Worm (Caenorhabditis elegans): ENCODE measurements around the gene str-187.
A peak's percentile ranks its signal among the peaks of the same experiment; 100 is the strongest.

The str-187 gene

DNA sequence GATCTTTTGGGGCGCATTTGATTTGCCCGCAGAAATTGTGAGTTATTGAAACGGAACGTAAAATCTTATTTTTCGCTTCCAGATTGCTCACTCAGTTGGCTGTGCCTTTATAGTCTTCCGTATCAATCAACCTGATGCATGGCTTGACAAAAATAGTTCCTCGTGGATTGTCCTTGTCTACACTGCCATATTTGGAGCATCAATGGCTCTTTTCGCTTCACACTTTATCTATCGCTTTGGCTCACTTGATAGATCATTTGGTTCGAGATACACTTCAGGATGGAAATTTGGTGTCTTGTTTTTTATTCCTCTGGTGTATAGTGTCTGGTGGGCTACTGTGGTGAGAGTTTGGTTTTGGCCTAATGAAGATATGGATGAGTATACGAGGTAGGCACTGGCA is 337 bp downstream of the str-187 start:
- no peak for TF ChIP-seq ztf-23 (GFP tag; IDR thresholded peaks at IDR 0.05)
- TF ChIP-seq T22C8.4 (GFP tag; IDR thresholded peaks at IDR 0.05), result no peak
- TF ChIP-seq tab-1 (GFP tag; IDR thresholded peaks at IDR 0.05), result no peak
- no peak for TF ChIP-seq ztf-29 (GFP tag; IDR thresholded peaks at IDR 0.05)
- no peak for TF ChIP-seq ref-1 (GFP tag; conservative IDR thresholded peaks at IDR 0.05)
- no peak for TF ChIP-seq med-1 (GFP tag; optimal IDR thresholded peaks at IDR 0.05; ENCODE audit: insufficient read depth)
- TF ChIP-seq klf-2 (GFP tag; conservative IDR thresholded peaks at IDR 0.05), result no peak
- no peak for TF ChIP-seq cog-1 (tag; optimal IDR thresholded peaks at IDR 0.05)
- TF ChIP-seq flt-1 (GFP tag; IDR thresholded peaks at IDR 0.05), result no peak

DNA sequence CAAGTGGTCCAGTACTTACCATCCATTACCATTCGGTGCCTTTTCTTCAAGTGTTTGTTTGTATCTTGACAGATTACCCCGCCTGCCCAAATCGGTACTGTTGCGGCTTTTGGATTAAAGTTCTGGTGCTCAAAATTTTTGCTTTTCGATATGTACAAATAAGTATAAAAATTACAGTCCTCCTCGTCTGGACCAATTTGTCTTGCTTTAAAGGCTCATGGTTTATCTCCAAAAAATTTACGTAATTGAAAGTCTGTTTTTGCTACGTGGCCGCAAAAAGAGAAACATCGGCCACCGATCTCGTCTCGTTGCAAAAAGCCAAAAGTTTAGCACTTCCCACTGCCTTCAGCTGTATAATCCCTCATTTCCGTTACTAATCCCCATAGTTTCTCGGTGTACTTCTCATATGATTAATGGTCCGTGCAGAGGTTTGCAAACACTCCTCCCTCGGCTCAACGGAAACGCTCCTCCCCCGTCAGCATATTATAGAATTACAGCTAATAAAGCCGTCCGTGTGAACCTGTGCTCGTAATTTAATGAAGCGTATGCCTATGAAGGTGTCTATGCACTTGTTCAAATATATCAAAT is 2.0 kb downstream of the str-187 start:
- TF ChIP-seq med-1 (GFP tag; optimal IDR thresholded peaks at IDR 0.05; ENCODE audit: insufficient read depth) (no peak), klf-2 (GFP tag; conservative IDR thresholded peaks at IDR 0.05) (no peak), flt-1 (GFP tag; IDR thresholded peaks at IDR 0.05) (no peak), tab-1 (GFP tag; IDR thresholded peaks at IDR 0.05) (no peak), ref-1 (GFP tag; conservative IDR thresholded peaks at IDR 0.05) (no peak), T22C8.4 (GFP tag; IDR thresholded peaks at IDR 0.05) (no peak), ztf-29 (GFP tag; IDR thresholded peaks at IDR 0.05) (no peak), ztf-23 (GFP tag; IDR thresholded peaks at IDR 0.05) (no peak), cog-1 (tag; optimal IDR thresholded peaks at IDR 0.05) (no peak)

DNA sequence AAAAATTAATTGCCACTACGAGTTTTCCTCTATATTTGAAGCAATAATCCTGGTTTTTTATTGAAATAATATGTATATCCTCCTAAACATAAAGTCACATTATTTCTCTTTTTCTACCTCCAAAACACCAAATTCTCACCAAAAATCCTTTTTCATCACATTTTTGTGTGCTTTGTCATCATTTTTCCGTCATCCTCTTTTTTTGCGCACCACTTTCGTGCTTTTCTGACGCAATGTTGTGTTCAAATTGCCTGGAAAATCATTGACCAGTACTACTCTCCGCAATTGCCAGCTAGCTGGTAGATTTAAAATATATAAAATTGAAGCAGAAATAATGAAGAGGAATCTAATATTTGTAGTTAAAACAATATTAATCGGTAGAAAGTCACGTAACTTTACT is 2.7 kb downstream of the str-187 start:
- TF ChIP-seq med-1 (GFP tag; optimal IDR thresholded peaks at IDR 0.05; ENCODE audit: insufficient read depth), result no peak
- no peak for TF ChIP-seq T22C8.4 (GFP tag; IDR thresholded peaks at IDR 0.05)
- TF ChIP-seq ref-1 (GFP tag; conservative IDR thresholded peaks at IDR 0.05), result no peak
- TF ChIP-seq cog-1 (tag; optimal IDR thresholded peaks at IDR 0.05), result no peak
- no peak for TF ChIP-seq ztf-23 (GFP tag; IDR thresholded peaks at IDR 0.05)
- TF ChIP-seq ztf-29 (GFP tag; IDR thresholded peaks at IDR 0.05), result no peak
- no peak for TF ChIP-seq klf-2 (GFP tag; conservative IDR thresholded peaks at IDR 0.05)
- TF ChIP-seq flt-1 (GFP tag; IDR thresholded peaks at IDR 0.05), result no peak
- no peak for TF ChIP-seq tab-1 (GFP tag; IDR thresholded peaks at IDR 0.05)

DNA sequence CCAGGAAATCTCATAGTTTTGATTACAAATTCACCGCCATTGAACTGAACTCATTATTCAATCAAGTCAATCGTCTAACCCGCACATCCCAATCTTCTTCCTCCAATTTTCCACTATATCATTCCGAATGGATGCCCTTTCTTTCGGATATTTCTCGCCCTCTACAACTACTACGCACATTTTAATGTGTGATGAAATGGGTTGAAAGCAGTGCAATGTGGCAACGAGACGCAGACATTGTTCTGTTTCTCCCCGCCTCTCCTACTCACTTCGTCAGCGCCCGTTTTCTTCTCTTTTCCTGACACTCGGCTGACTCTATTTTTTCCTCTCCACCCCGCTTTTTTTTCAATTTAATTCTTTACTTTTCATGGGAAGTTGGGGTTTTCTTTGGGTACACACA is 3.2 kb downstream of the str-187 start:
- TF ChIP-seq cog-1 (tag; optimal IDR thresholded peaks at IDR 0.05), result peak; percentile 51
- 0 out of 2 replicates have a peak, but pooled peaks have one; percentile 61 for TF ChIP-seq ztf-23 (GFP tag; IDR thresholded peaks at IDR 0.05)
- no peak for TF ChIP-seq ref-1 (GFP tag; conservative IDR thresholded peaks at IDR 0.05)
- no peak for TF ChIP-seq med-1 (GFP tag; optimal IDR thresholded peaks at IDR 0.05; ENCODE audit: insufficient read depth)
- TF ChIP-seq flt-1 (GFP tag; IDR thresholded peaks at IDR 0.05), result no peak
- TF ChIP-seq tab-1 (GFP tag; IDR thresholded peaks at IDR 0.05), result no peak

DNA sequence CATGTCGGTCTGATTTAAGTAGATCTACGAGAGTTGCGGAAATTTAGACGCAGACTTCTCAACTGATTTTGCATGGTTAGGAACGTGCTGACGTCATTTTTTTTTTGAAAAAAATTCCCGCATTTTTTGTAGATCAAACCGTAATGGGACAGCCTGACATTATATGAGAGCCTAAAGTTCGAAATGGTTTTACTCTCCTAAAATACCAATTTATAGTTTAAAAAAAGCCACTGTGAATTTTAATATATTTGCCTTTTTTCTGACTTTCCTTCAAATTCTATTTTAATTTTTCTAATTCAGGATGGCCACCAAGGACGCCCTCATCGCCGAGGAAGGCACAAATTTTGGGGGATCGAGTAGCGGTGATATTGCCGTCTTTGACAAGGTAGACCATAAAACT is 3.7 kb downstream of the str-187 start, which contains the start of gene atgp-1:
TSS of gene atgp-1 (plus strand) at position 301 of the 400 bp plus-strand sequence.
- TF ChIP-seq flt-1 (GFP tag; IDR thresholded peaks at IDR 0.05), result no peak
- TF ChIP-seq med-1 (GFP tag; optimal IDR thresholded peaks at IDR 0.05; ENCODE audit: insufficient read depth), result no peak
- no peak for TF ChIP-seq ztf-23 (GFP tag; IDR thresholded peaks at IDR 0.05)
- no peak for TF ChIP-seq tab-1 (GFP tag; IDR thresholded peaks at IDR 0.05)
- no peak for TF ChIP-seq ztf-29 (GFP tag; IDR thresholded peaks at IDR 0.05)
- TF ChIP-seq T22C8.4 (GFP tag; IDR thresholded peaks at IDR 0.05), result no peak
- no peak for TF ChIP-seq cog-1 (tag; optimal IDR thresholded peaks at IDR 0.05)
- no peak for TF ChIP-seq ref-1 (GFP tag; conservative IDR thresholded peaks at IDR 0.05)
- no peak for TF ChIP-seq klf-2 (GFP tag; conservative IDR thresholded peaks at IDR 0.05)

DNA sequence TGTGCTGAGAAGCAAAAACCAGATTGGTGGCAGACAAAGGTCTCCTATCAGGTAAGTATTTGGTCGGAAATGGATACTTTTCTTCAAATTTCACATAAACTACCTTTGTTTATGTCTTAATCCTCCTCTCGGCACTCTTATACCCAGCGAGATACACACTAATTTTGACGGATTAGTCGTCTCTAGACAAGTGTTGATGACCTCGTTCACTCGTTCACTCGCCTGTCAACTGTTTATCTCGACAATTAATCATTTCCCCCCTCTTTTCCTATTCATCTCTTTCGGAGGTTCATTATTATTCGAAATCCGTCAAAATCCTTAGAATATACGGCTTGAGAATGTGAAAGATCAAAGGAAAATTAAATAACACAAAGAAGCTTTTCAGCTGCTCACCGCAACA is 4.3 kb downstream of the str-187 start:
- TF ChIP-seq ref-1 (GFP tag; conservative IDR thresholded peaks at IDR 0.05) (no peak), ztf-23 (GFP tag; IDR thresholded peaks at IDR 0.05) (no peak), tab-1 (GFP tag; IDR thresholded peaks at IDR 0.05) (no peak), cog-1 (tag; optimal IDR thresholded peaks at IDR 0.05) (peak; percentile 22), ztf-29 (GFP tag; IDR thresholded peaks at IDR 0.05) (no peak), flt-1 (GFP tag; IDR thresholded peaks at IDR 0.05) (no peak), T22C8.4 (GFP tag; IDR thresholded peaks at IDR 0.05) (no peak)

DNA sequence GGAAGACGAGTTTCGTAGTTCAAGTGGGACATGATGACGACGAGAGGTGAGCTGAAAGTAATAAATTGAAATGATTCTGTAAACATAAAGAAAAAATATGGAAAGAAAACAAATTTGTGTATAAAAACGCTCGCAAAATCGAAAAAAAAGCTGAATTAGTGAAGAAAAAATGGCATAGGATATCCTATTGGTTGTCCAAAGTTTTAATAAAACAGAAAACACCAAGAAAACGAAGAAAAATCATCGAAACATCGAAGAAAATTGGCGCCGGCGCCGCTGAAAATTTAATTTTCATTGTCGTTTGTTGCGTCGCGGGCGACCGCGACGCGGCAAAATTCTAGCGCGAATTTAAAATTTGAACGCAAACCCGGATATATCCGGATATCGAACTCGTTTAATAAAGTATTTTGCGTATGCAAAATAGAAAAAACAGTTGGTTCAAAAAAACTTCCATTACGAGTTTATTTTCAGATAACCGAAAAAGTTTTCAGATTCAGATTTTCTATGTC is 8.3 kb downstream of the str-187 start, which contains the start of gene gln-5:
TSS of gene gln-5 (minus strand) at position 51 of the 509 bp plus-strand sequence.
- TF ChIP-seq ztf-29 (GFP tag; IDR thresholded peaks at IDR 0.05), result no peak
- TF ChIP-seq tab-1 (GFP tag; IDR thresholded peaks at IDR 0.05), result no peak
- TF ChIP-seq ztf-23 (GFP tag; IDR thresholded peaks at IDR 0.05), result no peak
- TF ChIP-seq klf-2 (GFP tag; conservative IDR thresholded peaks at IDR 0.05), result no peak
- TF ChIP-seq flt-1 (GFP tag; IDR thresholded peaks at IDR 0.05), result no peak
- TF ChIP-seq cog-1 (tag; optimal IDR thresholded peaks at IDR 0.05), result no peak
- no peak for TF ChIP-seq T22C8.4 (GFP tag; IDR thresholded peaks at IDR 0.05)
- no peak for TF ChIP-seq med-1 (GFP tag; optimal IDR thresholded peaks at IDR 0.05; ENCODE audit: insufficient read depth)
- TF ChIP-seq ref-1 (GFP tag; conservative IDR thresholded peaks at IDR 0.05), result no peak

DNA sequence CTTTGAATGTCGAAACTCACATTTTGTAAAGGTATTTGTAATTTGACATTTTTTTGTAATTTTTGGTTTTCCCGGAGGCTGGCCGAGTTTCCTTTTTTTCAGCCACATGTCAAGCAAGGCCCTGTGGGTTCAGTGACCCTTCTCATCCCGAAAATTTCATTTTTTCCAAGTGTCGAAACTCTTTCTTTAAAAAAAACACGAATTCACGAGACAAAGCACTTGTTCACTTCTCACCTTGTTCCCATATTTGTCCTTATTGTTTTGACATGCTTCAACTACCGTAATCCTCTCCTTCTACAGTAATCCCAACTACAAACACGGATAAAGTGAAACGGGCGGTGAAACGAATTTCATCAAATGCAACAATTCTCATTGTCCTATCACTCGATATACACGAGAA is 9.9 kb downstream of the str-187 start, which contains the start of gene lhfp-4:
TSS of gene lhfp-4 (plus strand) at position 301 of the 400 bp plus-strand sequence.
- no peak for TF ChIP-seq ztf-29 (GFP tag; IDR thresholded peaks at IDR 0.05)
- no peak for TF ChIP-seq flt-1 (GFP tag; IDR thresholded peaks at IDR 0.05)
- TF ChIP-seq ztf-23 (GFP tag; IDR thresholded peaks at IDR 0.05), result no peak
- no peak for TF ChIP-seq T22C8.4 (GFP tag; IDR thresholded peaks at IDR 0.05)
- TF ChIP-seq tab-1 (GFP tag; IDR thresholded peaks at IDR 0.05), result no peak
- no peak for TF ChIP-seq med-1 (GFP tag; optimal IDR thresholded peaks at IDR 0.05; ENCODE audit: insufficient read depth)
- TF ChIP-seq cog-1 (tag; optimal IDR thresholded peaks at IDR 0.05), result no peak
- no peak for TF ChIP-seq klf-2 (GFP tag; conservative IDR thresholded peaks at IDR 0.05)
- no peak for TF ChIP-seq ref-1 (GFP tag; conservative IDR thresholded peaks at IDR 0.05)

DNA sequence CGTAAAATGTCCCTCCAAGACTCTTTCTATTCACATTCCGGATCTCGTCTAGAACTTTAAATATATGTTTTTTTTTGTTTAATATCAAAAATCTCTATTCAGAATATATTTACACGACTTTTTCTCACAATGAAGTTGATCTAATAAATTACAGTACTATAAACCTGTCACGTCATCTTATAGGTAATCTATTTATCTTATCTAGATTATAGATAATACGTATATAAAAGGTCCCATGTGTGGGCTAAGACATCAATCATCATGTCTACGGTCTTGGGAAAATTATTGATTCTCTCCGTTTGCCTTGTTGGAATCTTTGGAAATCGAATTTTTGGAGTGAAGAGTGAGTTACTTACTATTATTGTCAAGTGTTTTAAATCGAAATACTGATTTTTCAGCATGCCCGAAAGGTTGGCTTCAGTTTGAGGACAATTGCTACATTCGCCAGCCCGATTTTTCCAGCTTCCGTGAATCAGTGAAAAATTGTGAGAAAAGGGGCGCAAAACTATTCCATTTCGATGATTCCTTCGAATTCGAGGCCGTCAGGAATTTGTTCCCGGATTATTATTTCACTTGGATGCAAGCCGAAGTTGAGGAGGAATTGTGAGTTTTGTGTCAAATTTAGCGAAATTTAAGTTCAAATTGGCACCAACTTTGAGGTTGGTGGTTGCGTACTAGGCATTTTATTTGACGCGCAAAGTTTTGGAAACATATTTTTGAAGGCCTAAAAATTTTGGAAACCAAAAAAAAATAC is 11.5 kb downstream of the str-187 start, which contains the start of gene clec-196:
TSS of gene clec-196 (plus strand) at position 252 of the 754 bp plus-strand sequence.
- TF ChIP-seq ref-1 (GFP tag; conservative IDR thresholded peaks at IDR 0.05) (no peak), med-1 (GFP tag; optimal IDR thresholded peaks at IDR 0.05; ENCODE audit: insufficient read depth) (no peak), cog-1 (tag; optimal IDR thresholded peaks at IDR 0.05) (no peak), ztf-23 (GFP tag; IDR thresholded peaks at IDR 0.05) (no peak), T22C8.4 (GFP tag; IDR thresholded peaks at IDR 0.05) (no peak), klf-2 (GFP tag; conservative IDR thresholded peaks at IDR 0.05) (no peak), ztf-29 (GFP tag; IDR thresholded peaks at IDR 0.05) (no peak), flt-1 (GFP tag; IDR thresholded peaks at IDR 0.05) (no peak), tab-1 (GFP tag; IDR thresholded peaks at IDR 0.05) (no peak)

Data from whole organism, midembryonic.